Worm (Caenorhabditis elegans) whole organism, L2 larva: ENCODE data around the gene nhr-71.

Experiments
- ZK546.5 ChIP-seq: sonication (generic microtip); optimal IDR thresholded peaks from 2 replicates; lab custom pipeline; 2017; ENCODE audit warnings: missing biosample characterization, missing genetic modification characterization
- aly-2 ChIP-seq: fragments of 150-350 bp; optimal IDR thresholded peaks from 2 replicates; lab custom pipeline; 2014; ENCODE audit warnings: missing biosample characterization, missing genetic modification characterization
- ama-1 ChIP-seq: fragments of 150-350 bp; optimal IDR thresholded peaks from 2 replicates; lab custom pipeline; 2018; ENCODE audit warnings: inconsistent platforms
- mdl-1 ChIP-seq, 2 experiments: fragments of 150-350 bp in 1 of 2; sonication (generic microtip) in 1 of 2; optimal IDR thresholded peaks; 2 replicates each; lab custom pipeline; 2017; ENCODE audit warnings: missing biosample characterization in 2 of 2, missing genetic modification characterization in 2 of 2
- nhr-10 ChIP-seq: sonication (generic microtip); optimal IDR thresholded peaks from 2 replicates; lab custom pipeline; 2017; ENCODE audit warnings: missing biosample characterization, missing genetic modification characterization
- nhr-12 ChIP-seq: fragments of 150-350 bp; optimal IDR thresholded peaks from 2 replicates; lab custom pipeline; 2014; ENCODE audit warnings: missing biosample characterization, missing genetic modification characterization
- nhr-237 ChIP-seq: fragments of 150-350 bp; optimal IDR thresholded peaks from 2 replicates; lab custom pipeline; 2014; ENCODE audit warnings: missing biosample characterization, missing genetic modification characterization
- nhr-6 ChIP-seq: fragments of 150-350 bp; optimal IDR thresholded peaks from 2 replicates; lab custom pipeline; 2014; ENCODE audit warnings: missing biosample characterization, missing genetic modification characterization
- nhr-77 ChIP-seq: fragments of 150-350 bp; optimal IDR thresholded peaks from 2 replicates; lab custom pipeline; 2014; ENCODE audit warnings: missing biosample characterization, missing genetic modification characterization
- peb-1 ChIP-seq: fragments of 150-350 bp; optimal IDR thresholded peaks from 2 replicates; lab custom pipeline; 2014; ENCODE audit warnings: missing biosample characterization, missing genetic modification characterization
- skn-1 ChIP-seq: sonication (generic microtip); optimal IDR thresholded peaks from 2 replicates; lab custom pipeline; 2017; ENCODE audit warnings: missing biosample characterization, missing genetic modification characterization
- snpc-4 ChIP-seq: fragments of 150-350 bp; optimal IDR thresholded peaks from 2 replicates; lab custom pipeline; 2014; ENCODE audit warnings: missing biosample characterization, missing genetic modification characterization
- unc-62 ChIP-seq: fragments of 150-350 bp; optimal IDR thresholded peaks from 2 replicates; lab custom pipeline; 2014; ENCODE audit warnings: missing biosample characterization, missing genetic modification reagents, missing genetic modification characterization

ce11 chrX:13722821-13723220 is 24.3 kb upstream of the nhr-71 start, which contains the start of gene poml-1:
- TF ChIP-seq unc-62 (GFP tag; lab: Kevin White, UChicago) (no peak), nhr-77 (tag; lab: Kevin White, UChicago) (no peak), aly-2 (tag; lab: Kevin White, UChicago) (no peak), snpc-4 (no peak), ZK546.5 (no peak), peb-1 (tag; lab: Kevin White, UChicago) (no peak), ama-1 (lab: Kevin White, UChicago) (no peak), nhr-237 (tag; lab: Kevin White, UChicago) (no peak), nhr-12 (tag; lab: Kevin White, UChicago) (no peak), mdl-1 (tag; optimal IDR thresholded peaks at IDR 0.05; lab: Kevin White, UChicago) (no peak), nhr-6 (tag; lab: Kevin White, UChicago) (no peak), skn-1 (tag; lab: Kevin White, UChicago) (no peak), nhr-10 (tag; lab: Kevin White, UChicago) (no peak)
